Worm (Caenorhabditis elegans) whole organism, midembryonic: ENCODE results near the gene T22G5.1.

ENCODE experiments used
- T22C8.4 ChIP-seq: fragments of 200-800 bp; sonication (Bioruptor generic); IDR thresholded peaks from 2 replicates; pipeline ENCODE4 v1.3.6; 2022; ENCODE audit warnings: missing genetic modification characterization, missing compliant biosample characterization
- flt-1 ChIP-seq: fragments of 200-800 bp; sonication (Bioruptor generic); IDR thresholded peaks from 2 replicates; pipeline ENCODE4 v1.3.6; 2022; ENCODE audit warnings: missing genetic modification characterization, missing compliant biosample characterization
- klf-2 ChIP-seq: fragments of 200-800 bp; sonication (Bioruptor generic); conservative IDR thresholded peaks from 2 replicates; pipeline ENCODE4 v1.3.6; 2022; ENCODE audit warnings: missing genetic modification reagents, missing genetic modification characterization, missing compliant biosample characterization
- med-1 ChIP-seq: sonication (generic microtip); optimal IDR thresholded peaks from 2 replicates; lab custom pipeline; 2017; ENCODE audit warnings: missing genetic modification characterization, mild to moderate bottlenecking, missing compliant biosample characterization, antibody characterized with exemption, missing genetic modification reagents; ENCODE audit not compliant: insufficient read depth
- tab-1 ChIP-seq: fragments of 200-800 bp; sonication (Bioruptor generic); IDR thresholded peaks from 2 replicates; pipeline ENCODE4 v1.3.6; 2022; ENCODE audit warnings: missing genetic modification characterization, missing compliant biosample characterization

DNA sequence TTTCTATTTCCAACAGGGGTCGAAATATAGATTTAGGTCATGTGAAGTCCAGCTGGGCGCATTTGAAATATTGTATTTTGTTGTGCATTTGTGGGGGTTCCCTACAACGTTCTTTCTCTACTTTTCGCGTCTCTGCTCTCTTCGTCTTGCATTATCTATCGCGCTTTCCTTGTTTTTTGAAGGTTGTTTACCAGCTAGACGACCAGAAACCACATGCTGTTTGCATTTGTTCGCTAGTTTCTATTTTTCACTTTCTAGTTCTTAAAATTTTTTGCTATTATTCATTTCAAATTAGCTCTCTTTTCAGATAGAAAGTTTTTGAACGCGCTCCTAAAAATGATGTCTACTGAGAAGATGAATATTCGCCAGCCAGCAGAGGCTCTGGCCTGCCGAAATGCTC, 37.2 kb upstream of the T22G5.1 start, which contains the start of gene F55B12.10:
- TF ChIP-seq flt-1 (GFP tag; lab: Robert Waterston, UW) = no peak
- TF ChIP-seq tab-1 = no peak
- TF ChIP-seq T22C8.4 (GFP tag; lab: Robert Waterston, UW) = no peak
- no peak for TF ChIP-seq klf-2
- no peak for TF ChIP-seq med-1
